Worm (Caenorhabditis elegans) whole organism, young adult: ENCODE data around the gene F02D10.6.
A peak's percentile ranks its signal among the peaks of the same experiment; 100 is the strongest.
"Not testable (repeated sequence)": the region's sequence is repeated elsewhere in the genome, so short reads cannot be mapped to it uniquely, and the experiment has no call there.

ENCODE experiments used
- B0019.2 ChIP-seq: fragments of 200-800 bp; sonication (Bioruptor generic); conservative IDR thresholded peaks from 2 replicates; pipeline ENCODE4 v1.3.6; 2022; ENCODE audit warnings: missing genetic modification reagents, missing genetic modification characterization, missing compliant biosample characterization
- C06A6.2 ChIP-seq: fragments of 200-800 bp; sonication (Bioruptor generic); conservative IDR thresholded peaks from 2 replicates; pipeline ENCODE4 v1.3.6; 2022; ENCODE audit warnings: missing genetic modification characterization, missing compliant biosample characterization
- C17E4.6 ChIP-seq: fragments of 200-800 bp; sonication (Bioruptor generic); IDR thresholded peaks from 2 replicates; pipeline ENCODE4 v1.3.6; 2022; ENCODE audit warnings: missing genetic modification reagents, missing genetic modification characterization, missing compliant biosample characterization
- F52B5.7 ChIP-seq: sonication (generic microtip); optimal IDR thresholded peaks from 2 replicates; lab custom pipeline; 2016; ENCODE audit warnings: mild to moderate bottlenecking, missing genetic modification characterization, missing compliant biosample characterization
- Y56A3A.18 ChIP-seq: fragments of 200-800 bp; sonication (Bioruptor generic); IDR thresholded peaks from 2 replicates; pipeline ENCODE4 v1.3.6; 2022; ENCODE audit warnings: missing genetic modification reagents, missing genetic modification characterization, missing compliant biosample characterization
- ZK185.1 ChIP-seq: sonication (generic microtip); optimal IDR thresholded peaks from 2 replicates; lab custom pipeline; 2016; ENCODE audit warnings: mild to moderate bottlenecking, missing genetic modification characterization, missing compliant biosample characterization; ENCODE audit not compliant: poor library complexity, severe bottlenecking
- athp-1 ChIP-seq: sonication (generic microtip); optimal IDR thresholded peaks from 2 replicates; lab custom pipeline; 2017; ENCODE audit warnings: mild to moderate bottlenecking, missing genetic modification characterization, missing compliant biosample characterization
- attf-6 ChIP-seq: fragments of 200-800 bp; sonication (Bioruptor generic); IDR thresholded peaks from 2 replicates; pipeline ENCODE4 v1.3.6; 2022; ENCODE audit warnings: missing genetic modification reagents, missing genetic modification characterization, missing compliant biosample characterization
- bed-2 ChIP-seq: fragments of 200-800 bp; sonication (Bioruptor generic); IDR thresholded peaks from 2 replicates; pipeline ENCODE4 v1.3.6; 2022; ENCODE audit warnings: missing genetic modification reagents, missing genetic modification characterization, missing compliant biosample characterization
- ceh-100 ChIP-seq: fragments of 200-800 bp; sonication (Bioruptor generic); IDR thresholded peaks from 2 replicates; pipeline ENCODE4 v1.3.6; 2022; ENCODE audit warnings: missing genetic modification reagents, missing genetic modification characterization, missing compliant biosample characterization
- ceh-27 ChIP-seq: fragments of 200-800 bp; sonication (Bioruptor generic); optimal IDR thresholded peaks from 2 replicates; lab custom pipeline; 2018; ENCODE audit warnings: mild to moderate bottlenecking, missing genetic modification characterization, moderate library complexity, missing compliant biosample characterization
- ceh-91 ChIP-seq: fragments of 200-800 bp; sonication (Bioruptor generic); IDR thresholded peaks from 2 replicates; pipeline ENCODE4 v1.3.6; 2022; ENCODE audit warnings: missing genetic modification reagents, missing genetic modification characterization, missing compliant biosample characterization
- die-1 ChIP-seq: sonication (generic microtip); optimal IDR thresholded peaks from 2 replicates; lab custom pipeline; 2016; ENCODE audit warnings: missing genotype, mild to moderate bottlenecking, missing genetic modification characterization, missing compliant biosample characterization
- dpff-1 ChIP-seq: sonication (generic microtip); optimal IDR thresholded peaks from 2 replicates; lab custom pipeline; 2017; ENCODE audit warnings: mild to moderate bottlenecking, missing genetic modification characterization, missing compliant biosample characterization
- egl-44 ChIP-seq: fragments of 200-800 bp; sonication (Bioruptor generic); IDR thresholded peaks from 2 replicates; pipeline ENCODE4 v1.3.6; 2022; ENCODE audit warnings: missing genetic modification reagents, missing genetic modification characterization, missing compliant biosample characterization
- hlh-12 ChIP-seq: sonication (generic microtip); optimal IDR thresholded peaks from 2 replicates; lab custom pipeline; 2016; ENCODE audit warnings: missing genetic modification characterization, missing compliant biosample characterization
- hmg-20 ChIP-seq: fragments of 200-800 bp; sonication (Bioruptor generic); IDR thresholded peaks from 2 replicates; pipeline ENCODE4 v1.3.6; 2022; ENCODE audit warnings: missing genetic modification reagents, missing genetic modification characterization, missing compliant biosample characterization
- lag-1 ChIP-seq: fragments of 200-800 bp; sonication (Bioruptor generic); IDR thresholded peaks from 2 replicates; pipeline ENCODE4 v1.3.6; 2022; ENCODE audit warnings: missing genetic modification reagents, missing genetic modification characterization, missing compliant biosample characterization
- let-526 ChIP-seq: fragments of 200-800 bp; sonication (Bioruptor generic); IDR thresholded peaks from 2 replicates; pipeline ENCODE4 v1.3.6; 2022; ENCODE audit warnings: missing genetic modification reagents, missing genetic modification characterization, missing compliant biosample characterization
- madf-10 ChIP-seq: sonication (generic microtip); optimal IDR thresholded peaks from 2 replicates; lab custom pipeline; 2016; ENCODE audit warnings: mild to moderate bottlenecking, missing genetic modification characterization, missing compliant biosample characterization
- madf-3 ChIP-seq: fragments of 200-800 bp; sonication (Bioruptor generic); IDR thresholded peaks from 2 replicates; pipeline ENCODE4 v1.3.6; 2022; ENCODE audit warnings: missing genetic modification reagents, missing genetic modification characterization, missing compliant biosample characterization
- madf-8 ChIP-seq: fragments of 200-800 bp; sonication (Bioruptor generic); conservative IDR thresholded peaks from 2 replicates; pipeline ENCODE4 v1.3.6; 2022; ENCODE audit warnings: missing genetic modification reagents, missing genetic modification characterization, missing compliant biosample characterization
- nfyb-1 ChIP-seq: fragments of 200-800 bp; sonication (Bioruptor generic); IDR thresholded peaks from 2 replicates; pipeline ENCODE4 v1.3.6; 2022; ENCODE audit warnings: missing genetic modification reagents, missing genetic modification characterization, missing compliant biosample characterization
- nhr-27 ChIP-seq: fragments of 200-800 bp; sonication (Bioruptor generic); optimal IDR thresholded peaks from 2 replicates; lab custom pipeline; 2018; ENCODE audit warnings: mild to moderate bottlenecking, missing genetic modification characterization, moderate library complexity, missing compliant biosample characterization
- nhr-80 ChIP-seq: sonication (generic microtip); optimal IDR thresholded peaks from 2 replicates; lab custom pipeline; 2016; ENCODE audit warnings: missing genetic modification characterization, missing compliant biosample characterization
- repo-1 ChIP-seq: sonication (generic microtip); optimal IDR thresholded peaks from 2 replicates; lab custom pipeline; 2017; ENCODE audit warnings: mild to moderate bottlenecking, missing genetic modification characterization, missing compliant biosample characterization
- rpc-1 ChIP-seq, 2 experiments: fragments of 150-350 bp in 1 of 2; sonication (generic microtip) in 1 of 2; optimal IDR thresholded peaks; 2 replicates each; lab custom pipeline; 2014 to 2018; ENCODE audit warnings: missing biosample characterization in 1 of 2, missing genetic modification characterization in 1 of 2, missing genetic modification reagents in 1 of 2, missing genotype in 1 of 2
- snpc-1.3 ChIP-seq: sonication (generic microtip); optimal IDR thresholded peaks from 2 replicates; lab custom pipeline; 2017; ENCODE audit warnings: missing genetic modification characterization, mild to moderate bottlenecking, missing compliant biosample characterization, antibody characterized with exemption, moderate library complexity, missing genotype, missing genetic modification reagents; ENCODE audit not compliant: insufficient read depth
- tbp1 ChIP-seq: fragments of 200-800 bp; sonication (Bioruptor generic); optimal IDR thresholded peaks from 2 replicates; lab custom pipeline; 2018; ENCODE audit warnings: mild to moderate bottlenecking, missing genetic modification characterization, missing compliant biosample characterization
- unc-62 ChIP-seq: fragments of 150-350 bp; optimal IDR thresholded peaks from 2 replicates; lab custom pipeline; 2014; ENCODE audit warnings: missing biosample characterization, missing genetic modification reagents, missing genetic modification characterization
- zim-3 ChIP-seq: sonication (generic microtip); optimal IDR thresholded peaks from 2 replicates; lab custom pipeline; 2017; ENCODE audit warnings: mild to moderate bottlenecking, missing genetic modification characterization, moderate library complexity, missing compliant biosample characterization
- ztf-3 ChIP-seq: fragments of 200-800 bp; sonication (Bioruptor generic); optimal IDR thresholded peaks from 2 replicates; lab custom pipeline; 2018; ENCODE audit warnings: mild to moderate bottlenecking, missing genetic modification characterization, missing compliant biosample characterization

Gene F02D10.6

DNA sequence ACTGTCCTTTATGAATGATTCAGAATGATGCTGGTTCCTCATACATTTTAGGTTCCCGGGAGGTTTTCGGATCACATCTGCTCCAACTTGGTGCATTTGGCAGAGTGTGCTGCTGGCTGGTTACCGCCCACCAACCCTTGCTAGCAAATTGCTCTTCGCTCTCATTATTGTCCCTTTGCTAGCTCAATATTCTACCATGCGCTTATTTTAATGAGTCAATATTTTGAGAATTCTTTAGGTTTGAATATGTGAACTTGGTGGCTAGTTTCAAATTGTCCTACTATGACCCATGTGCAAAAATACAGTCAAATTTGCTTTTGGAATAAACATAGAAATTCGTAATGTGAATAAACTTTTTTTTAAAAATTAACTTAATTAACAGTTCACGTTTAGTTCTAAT lies 16.4 kb downstream of the F02D10.6 start:
- TF ChIP-seq snpc-1.3 (tag; lab: Kevin White, UChicago) (no peak), rpc-1 (optimal IDR thresholded peaks at IDR 0.05; lab: Kevin White, UChicago) (no peak), rpc-1 (tag; optimal IDR thresholded peaks at IDR 0.05; lab: Kevin White, UChicago) (no peak), ceh-91 (GFP tag; lab: Robert Waterston, UW) (no peak), unc-62 (GFP tag; lab: Kevin White, UChicago) (no peak), ceh-27 (GFP tag; lab: Kevin White, UChicago) (no peak), ceh-100 (no peak)

ce11 chrX:13431388-13431787 lies 20.1 kb downstream of the F02D10.6 start, which contains the start of gene C29F7.10:
Gene C29F7.10 (minus strand): TSS chrX:13431488.
- TF ChIP-seq lag-1 (GFP tag; lab: Robert Waterston, UW); let-526; hmg-20 (GFP tag; lab: Robert Waterston, UW): not testable (repeated sequence)

DNA sequence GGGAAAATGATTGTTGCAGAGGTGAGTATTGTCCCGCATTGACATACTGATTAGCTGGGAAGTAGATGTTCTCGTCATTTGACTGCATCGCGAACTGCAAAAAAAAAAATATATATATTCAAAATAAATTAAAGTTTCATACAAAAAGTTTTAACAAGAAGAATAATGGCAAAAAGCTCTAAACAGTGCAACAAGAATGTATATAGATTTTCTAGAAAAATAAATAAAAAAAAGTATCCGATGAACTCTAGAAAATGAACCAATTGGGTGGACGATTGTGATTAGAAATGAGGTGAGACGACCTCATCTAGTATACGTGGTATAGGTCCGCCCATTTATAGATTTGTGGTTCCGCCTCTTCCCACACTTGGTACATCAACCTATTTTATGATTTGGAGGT lies 22.7 kb downstream of the F02D10.6 start, which contains the start of gene fkh-4:
TSS of gene fkh-4 (minus strand) at position 101 of the 400 bp plus-strand sequence.
- TF ChIP-seq ztf-3; madf-10 (tag; lab: Kevin White, UChicago); repo-1 (tag; lab: Kevin White, UChicago): not testable (repeated sequence)
- TF ChIP-seq, all 124 proteins: peak for 0; not testable (repeated sequence) for 124

ce11 chrX:13423340-13423739 lies 28.1 kb downstream of the F02D10.6 start, which contains the start of gene fkh-3:
Gene fkh-3 (minus strand): TSS chrX:13423440.
- no peak for TF ChIP-seq madf-3 (GFP tag; lab: Robert Waterston, UW)
- TF ChIP-seq hlh-12 (tag; lab: Kevin White, UChicago) = no peak
- TF ChIP-seq athp-1 (tag; lab: Kevin White, UChicago) = no peak
- no peak for TF ChIP-seq zim-3 (tag; lab: Kevin White, UChicago)
- TF ChIP-seq nhr-27 (tag; lab: Kevin White, UChicago) = no peak
- no peak for TF ChIP-seq C06A6.2 (GFP tag; lab: Robert Waterston, UW)
- TF ChIP-seq B0019.2 (GFP tag; lab: Robert Waterston, UW) = no peak
- no peak for TF ChIP-seq hmg-20 (GFP tag; lab: Robert Waterston, UW)
- no peak for TF ChIP-seq F52B5.7 (tag; lab: Kevin White, UChicago)
- TF ChIP-seq C17E4.6 (GFP tag; lab: Robert Waterston, UW) = no peak
- TF ChIP-seq bed-2 (GFP tag; lab: Robert Waterston, UW) = no peak
- TF ChIP-seq tbp1 (GFP tag; lab: Kevin White, UChicago) = no peak
- no peak for TF ChIP-seq ZK185.1 (tag; lab: Kevin White, UChicago)
- no peak for TF ChIP-seq egl-44 (GFP tag; lab: Robert Waterston, UW)
- TF ChIP-seq ceh-91 (GFP tag; lab: Robert Waterston, UW) = no peak
- TF ChIP-seq madf-8 (GFP tag; lab: Robert Waterston, UW) = no peak
- TF ChIP-seq dpff-1 (tag; lab: Kevin White, UChicago) = no peak
- no peak for TF ChIP-seq die-1 (tag; lab: Kevin White, UChicago)
- no peak for TF ChIP-seq ztf-3

ce11 chrX:13421068-13421467 lies 30.4 kb downstream of the F02D10.6 start:
- TF ChIP-seq nfyb-1 (0 out of 2 replicates have a peak, but pooled peaks have one; percentile 11), zim-3 (tag; lab: Kevin White, UChicago) (no peak), attf-6 (GFP tag; lab: Robert Waterston, UW) (no peak), nhr-80 (tag; lab: Kevin White, UChicago) (peak; percentile 80), Y56A3A.18 (GFP tag; lab: Robert Waterston, UW) (no peak)
